Fruit fly (Drosophila melanogaster): Measurements from ENCODE around the gene CG6761.

The CG6761 gene

dm6 chr3L:9744060-9744549 lies 40.7 kb upstream of the CG6761 start:
- TF ChIP-seq dimm (GFP tag; IDR thresholded peaks at IDR 0.05) (0 out of 2 replicates have a peak, but pooled peaks have one; percentile 50), CG7839 (tag; optimal IDR thresholded peaks at IDR 0.05) (peak; percentile 83), Sry-δ (GFP tag; optimal IDR thresholded peaks at IDR 0.05) (peak; percentile 59), h (optimal IDR thresholded peaks at IDR 0.05) (no peak), tx (GFP tag; optimal IDR thresholded peaks at IDR 0.05) (peak; percentile 52), salm (tag; optimal IDR thresholded peaks at IDR 0.05) (peak; percentile 84), tio (GFP tag; optimal IDR thresholded peaks at IDR 0.05) (peak; percentile 79), insv (GFP tag; optimal IDR thresholded peaks at IDR 0.05) (no peak), CG34224 (GFP tag; IDR thresholded peaks at IDR 0.05; ENCODE audit: partially characterized antibody) (no peak), CG30403 (GFP tag; optimal IDR thresholded peaks at IDR 0.05) (peak; percentile 91), jumu (GFP tag; optimal IDR thresholded peaks at IDR 0.05) (peak; percentile 75), B-H2 (GFP tag; optimal IDR thresholded peaks at IDR 0.05) (peak; percentile 13), trh (GFP tag; optimal IDR thresholded peaks at IDR 0.05) (peak; percentile 12), CG34422 (GFP tag; IDR thresholded peaks at IDR 0.05) (peak; percentile 90), az2 (GFP tag; optimal IDR thresholded peaks at IDR 0.05) (peak; percentile 80), CG9609 (GFP tag; optimal IDR thresholded peaks at IDR 0.05) (peak; percentile 50), CG12071 (GFP tag; optimal IDR thresholded peaks at IDR 0.05) (peak; percentile 86), Mes4 (GFP tag; optimal IDR thresholded peaks at IDR 0.05) (peak; percentile 40), CG18764 (GFP tag; optimal IDR thresholded peaks at IDR 0.05) (peak; percentile 92), CG14860 (GFP tag; IDR thresholded peaks at IDR 0.05; ENCODE audit: partially characterized antibody) (no peak), C15 (GFP tag; IDR thresholded peaks at IDR 0.05) (peak; percentile 68; the same call in 1 of the 3 replicates), CG9727 (GFP tag; optimal IDR thresholded peaks at IDR 0.05) (peak; percentile 81), CG9817 (tag; optimal IDR thresholded peaks at IDR 0.05) (peak; percentile 80), NC2α (GFP tag; optimal IDR thresholded peaks at IDR 0.05) (no peak), ERR (GFP tag; optimal IDR thresholded peaks at IDR 0.05) (no peak), Camta (GFP tag; optimal IDR thresholded peaks at IDR 0.05) (peak; percentile 78), Mrtf (GFP tag; IDR thresholded peaks at IDR 0.05) (peak; percentile 81), odd (GFP tag; optimal IDR thresholded peaks at IDR 0.05) (peak; percentile 81), Antp (GFP tag; optimal IDR thresholded peaks at IDR 0.05) (peak; percentile 80), CG13624 (GFP tag; optimal IDR thresholded peaks at IDR 0.05) (peak; percentile 72), CG4707 (GFP tag; optimal IDR thresholded peaks at IDR 0.05) (peak; percentile 93), caup (GFP tag; optimal IDR thresholded peaks at IDR 0.05; ENCODE audit: severe bottlenecking) (peak; percentile 68), Aef1 (GFP tag; IDR thresholded peaks at IDR 0.05) (peak; percentile 81), org-1 (GFP tag; optimal IDR thresholded peaks at IDR 0.05) (peak; percentile 83), CG15479 (GFP tag; optimal IDR thresholded peaks at IDR 0.05) (no peak), en (GFP tag; optimal IDR thresholded peaks at IDR 0.05) (peak; percentile 76), Sox100B (GFP tag; optimal IDR thresholded peaks at IDR 0.05) (peak; percentile 97), ewg (GFP tag; optimal IDR thresholded peaks at IDR 0.05) (peak; percentile 66), sr (GFP tag; IDR thresholded peaks at IDR 0.05) (peak; percentile 62; the same call in 1 of the 3 replicates), dm (GFP tag; optimal IDR thresholded peaks at IDR 0.05) (peak; percentile 7), sim (GFP tag; IDR thresholded peaks at IDR 0.05) (peak; percentile 78; the same call in 1 of the 2 replicates), NC2β (GFP tag; optimal IDR thresholded peaks at IDR 0.05) (peak; percentile 60), vfl (GFP tag; optimal IDR thresholded peaks at IDR 0.05) (peak; percentile 64), CG10565 (GFP tag; optimal IDR thresholded peaks at IDR 0.05) (peak; percentile 71), vnd (GFP tag; IDR thresholded peaks at IDR 0.05; ENCODE audit: partially characterized antibody) (no peak), CG7987 (GFP tag; optimal IDR thresholded peaks at IDR 0.05) (peak; percentile 63), Rfx (GFP tag; IDR thresholded peaks at IDR 0.05) (peak; percentile 85), Gsc (GFP tag; IDR thresholded peaks at IDR 0.05) (peak; percentile 67), fd64A (GFP tag; optimal IDR thresholded peaks at IDR 0.05) (peak; percentile 79), jigr1 (GFP tag; IDR thresholded peaks at IDR 0.05) (peak; percentile 73; the same call in 2 of the 3 replicates), hkb (optimal IDR thresholded peaks at IDR 0.05) (no peak), hkb (GFP tag; IDR thresholded peaks at IDR 0.05) (peak; percentile 89)
